Worm (Caenorhabditis elegans): ENCODE results near the gene C17F4.7.
A peak's percentile ranks its signal among the peaks of the same experiment; 100 is the strongest.

C17F4.7 gene

DNA sequence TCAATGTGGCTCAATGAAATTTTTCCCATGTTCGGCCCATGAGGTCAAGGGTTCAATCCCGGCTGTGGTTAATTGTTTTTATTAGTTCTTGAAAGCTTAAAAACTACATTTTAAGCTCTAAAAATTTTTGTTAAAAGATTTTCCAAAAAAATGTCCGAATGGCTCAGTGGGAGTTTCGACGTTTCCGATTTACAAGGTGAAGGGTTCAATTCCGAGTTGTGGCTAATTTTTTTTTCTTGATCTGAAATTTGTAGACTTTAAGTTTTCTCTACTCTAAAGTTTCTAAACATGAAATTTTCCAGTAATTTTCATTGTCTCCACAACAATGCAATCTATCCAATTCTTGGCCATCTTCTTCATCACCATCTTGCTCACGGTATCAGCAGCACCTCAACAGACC is 16.7 kb upstream of the C17F4.7 start, which contains the start of gene F02E11.2:
TSS of gene F02E11.2 (plus strand) at position 301 of the 400 bp plus-strand sequence.
- TF ChIP-seq saeg-2 (GFP tag; IDR thresholded peaks at IDR 0.05): no peak
- no peak for TF ChIP-seq pqm-1 (tag; optimal IDR thresholded peaks at IDR 0.05)
- no peak for TF ChIP-seq ztf-11 (tag; optimal IDR thresholded peaks at IDR 0.05)
- TF ChIP-seq mes-2 (tag; optimal IDR thresholded peaks at IDR 0.05; ENCODE audit: poor library complexity, severe bottlenecking): no peak
- TF ChIP-seq fos-1 (tag; optimal IDR thresholded peaks at IDR 0.05): no peak

DNA sequence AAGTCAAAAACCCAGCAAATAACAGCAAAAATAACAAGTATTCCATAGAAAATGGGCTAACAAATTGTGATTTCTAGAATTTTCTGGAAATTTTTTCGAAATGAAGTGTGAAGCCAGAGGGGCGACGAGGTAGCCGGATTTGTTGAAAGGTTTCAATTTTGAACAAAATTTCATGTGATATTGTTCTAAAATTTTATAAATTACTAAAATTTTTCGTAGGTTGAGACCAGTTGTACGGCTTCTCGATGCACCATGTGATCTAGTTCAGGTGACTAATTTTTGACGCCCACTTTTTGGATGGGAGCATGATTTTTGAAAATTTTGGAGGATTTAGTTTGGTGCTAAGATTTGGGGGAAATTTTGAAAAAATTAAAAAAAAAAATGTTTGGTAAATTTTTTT is 13.4 kb upstream of the C17F4.7 start, which contains the start of gene gcy-19:
TSS of gene gcy-19 (minus strand) at position 101 of the 400 bp plus-strand sequence.
- TF ChIP-seq unc-62 (GFP tag; optimal IDR thresholded peaks at IDR 0.05 in 1 of 2): peak in 1 of 2 experiments; percentile 8
- no peak for TF ChIP-seq unc-62 (tag; optimal IDR thresholded peaks at IDR 0.05)
- no peak for TF ChIP-seq mxl-2 (GFP tag; conservative IDR thresholded peaks at IDR 0.05)

DNA sequence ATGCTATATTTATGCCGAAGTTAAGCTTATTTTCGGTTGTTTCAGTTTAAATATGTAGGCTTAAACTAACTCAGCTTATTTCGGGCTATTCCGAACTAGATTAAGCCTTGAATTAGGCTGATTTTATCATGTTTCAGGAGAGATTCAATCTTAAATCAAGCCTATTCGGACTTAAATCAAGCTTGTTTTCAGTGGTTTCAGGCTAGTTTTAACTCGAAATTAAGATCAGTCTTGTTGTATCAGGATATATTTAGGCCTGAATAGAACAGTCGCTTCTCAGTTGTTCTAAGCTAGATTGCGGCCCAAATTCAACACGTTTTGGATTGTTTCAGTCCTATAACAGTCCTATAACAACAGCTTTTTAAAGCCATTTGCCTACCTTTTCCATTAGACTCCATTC is 6.0 kb upstream of the C17F4.7 start:
- TF ChIP-seq pqm-1 (tag; optimal IDR thresholded peaks at IDR 0.05) (no peak), aha-1 (tag) (peak; percentile 96)

DNA sequence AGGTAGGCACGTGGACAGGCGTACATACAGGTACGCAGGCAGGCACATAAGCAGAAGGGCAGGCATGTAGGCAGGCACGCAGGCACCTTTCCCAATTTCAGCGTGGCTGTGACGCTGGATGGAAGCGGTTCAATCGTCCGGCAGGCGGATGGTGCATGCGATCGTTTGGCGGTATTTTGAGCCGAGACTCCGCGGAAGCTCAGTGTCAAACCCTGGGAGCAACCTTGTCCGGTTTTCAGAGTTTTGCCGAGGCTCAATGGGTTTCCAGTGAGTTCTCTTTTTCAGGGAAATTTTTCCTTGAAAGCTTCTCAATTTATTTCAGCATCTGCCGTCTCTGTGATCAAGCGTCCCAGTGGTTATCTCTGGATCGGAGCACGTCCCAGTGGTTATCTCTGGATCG is 4.4 kb upstream of the C17F4.7 start:
- TF ChIP-seq egl-27 (tag; optimal IDR thresholded peaks at IDR 0.05): no peak
- TF ChIP-seq set-16 (GFP tag; IDR thresholded peaks at IDR 0.05): peak; percentile 60; the same call in 1 of the 2 replicates

DNA sequence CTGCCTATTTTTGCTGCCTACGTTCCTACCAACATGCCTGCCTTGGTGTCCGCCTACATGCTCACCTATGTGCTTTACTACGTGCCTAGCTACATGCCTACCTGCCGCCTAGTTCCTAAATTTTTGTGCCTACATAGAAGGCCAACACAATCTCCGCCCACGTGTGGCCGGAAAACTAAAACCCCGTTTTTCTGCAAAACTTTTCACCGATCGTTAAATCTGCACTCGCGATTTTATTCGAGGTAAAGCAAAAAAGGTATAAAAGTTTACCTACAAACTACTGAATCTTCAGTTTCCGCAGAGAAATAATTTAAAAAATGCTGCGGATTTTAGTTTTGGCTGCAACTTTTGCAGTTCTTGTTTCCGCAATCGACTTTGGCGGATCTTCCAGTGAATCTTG is 3.6 kb upstream of the C17F4.7 start, which contains the start of gene clec-124:
TSS of gene clec-124 (plus strand) at position 301 of the 400 bp plus-strand sequence.
- TF ChIP-seq jun-1 (tag; optimal IDR thresholded peaks at IDR 0.05): no peak
- TF ChIP-seq duxl-1 (tag; optimal IDR thresholded peaks at IDR 0.05; ENCODE audit: poor library complexity): no peak
- no peak for TF ChIP-seq T26A8.4 (GFP tag; IDR thresholded peaks at IDR 0.05)
- no peak for TF ChIP-seq lir-3 (tag; optimal IDR thresholded peaks at IDR 0.05)
- no peak for TF ChIP-seq set-16 (GFP tag; IDR thresholded peaks at IDR 0.05)
- TF ChIP-seq snpc-4 (tag; optimal IDR thresholded peaks at IDR 0.05): no peak
- TF ChIP-seq nhr-11 (tag; optimal IDR thresholded peaks at IDR 0.05): no peak
- TF ChIP-seq Y48G9A.11 (GFP tag; IDR thresholded peaks at IDR 0.05): no peak
- no peak for TF ChIP-seq tra-1 (GFP tag; IDR thresholded peaks at IDR 0.05)
- TF ChIP-seq madf-9 (GFP tag; conservative IDR thresholded peaks at IDR 0.05): no peak
- TF ChIP-seq F10B5.3 (tag; optimal IDR thresholded peaks at IDR 0.05): no peak
- no peak for TF ChIP-seq ceh-32 (tag; optimal IDR thresholded peaks at IDR 0.05; ENCODE audit: poor library complexity)
- TF ChIP-seq aha-1 (tag): no peak
- TF ChIP-seq F49E8.2 (tag; optimal IDR thresholded peaks at IDR 0.05; ENCODE audit: borderline replicate concordance): no peak
- no peak for TF ChIP-seq nhr-111 (GFP tag; optimal IDR thresholded peaks at IDR 0.05)
- TF ChIP-seq hif-1 (tag; optimal IDR thresholded peaks at IDR 0.05): no peak
- TF ChIP-seq hmg-1.1 (GFP tag; IDR thresholded peaks at IDR 0.05): no peak
- TF ChIP-seq daf-16 (GFP tag; optimal IDR thresholded peaks at IDR 0.05): no peak
- no peak for TF ChIP-seq daf-16 (tag; optimal IDR thresholded peaks at IDR 0.05)

DNA sequence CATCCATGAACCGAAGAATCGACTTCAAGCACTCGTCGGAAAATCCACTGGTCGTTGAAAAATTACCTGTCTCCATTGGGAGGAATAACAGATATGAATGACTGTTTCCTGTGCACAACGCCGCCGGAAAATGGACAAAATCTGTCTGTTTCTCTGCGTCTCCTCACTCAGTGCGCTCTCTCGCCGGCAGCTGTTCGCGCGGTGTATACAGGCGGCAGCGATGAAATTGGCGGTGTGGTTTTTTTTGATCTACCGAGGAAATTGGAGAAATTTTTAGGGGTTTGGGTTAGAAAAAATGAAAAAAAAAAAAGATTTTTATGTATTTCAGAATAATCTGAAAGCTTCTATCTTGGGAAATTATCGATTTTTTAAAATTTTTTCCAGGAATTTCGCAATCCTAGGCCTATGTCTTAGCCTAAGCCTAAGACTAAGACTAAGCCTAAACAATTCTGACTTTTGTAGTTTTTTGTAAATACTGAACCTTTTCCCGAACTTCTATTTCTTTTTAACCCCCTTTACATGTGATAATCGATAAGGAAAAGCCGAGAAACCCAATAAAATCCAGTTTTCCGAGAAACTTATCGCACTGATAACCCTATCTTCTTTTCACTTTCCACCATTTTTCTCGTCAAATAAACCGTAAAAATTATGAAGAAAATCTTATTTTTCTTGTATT is 2.4 kb upstream of the C17F4.7 start, which contains the start of the genes fbxc-50 and C17F4.2:
TSS of gene fbxc-50 (minus strand) at position 81 of the 676 bp plus-strand sequence.
TSS of gene C17F4.2 (plus strand) at position 626 of the 676 bp plus-strand sequence.
- no peak for TF ChIP-seq madf-5 (GFP tag; IDR thresholded peaks at IDR 0.05)
- no peak for TF ChIP-seq F37D6.2 (tag; optimal IDR thresholded peaks at IDR 0.05)
- no peak for TF ChIP-seq rbr-2 (tag; optimal IDR thresholded peaks at IDR 0.05)
- TF ChIP-seq F44E2.7 (GFP tag; IDR thresholded peaks at IDR 0.05): no peak
- no peak for TF ChIP-seq dpl-1 (GFP tag; optimal IDR thresholded peaks at IDR 0.05)
- no peak for TF ChIP-seq unc-39 (tag; optimal IDR thresholded peaks at IDR 0.05)
- TF ChIP-seq F10B5.3 (tag; optimal IDR thresholded peaks at IDR 0.05): no peak
- no peak for TF ChIP-seq nhr-28 (tag; optimal IDR thresholded peaks at IDR 0.05)
- TF ChIP-seq zip-2 (tag; optimal IDR thresholded peaks at IDR 0.05): no peak
- no peak for TF ChIP-seq zfp-3 (GFP tag; conservative IDR thresholded peaks at IDR 0.05)
- TF ChIP-seq ces-1 (GFP tag; optimal IDR thresholded peaks at IDR 0.05): no peak
- no peak for TF ChIP-seq php-3 (GFP tag; IDR thresholded peaks at IDR 0.05)
- TF ChIP-seq spr-3 (GFP tag; optimal IDR thresholded peaks at IDR 0.05): no peak
- no peak for TF ChIP-seq ama-1 (optimal IDR thresholded peaks at IDR 0.05)
- no peak for TF ChIP-seq dmd-8 (GFP tag; IDR thresholded peaks at IDR 0.05)
- TF ChIP-seq lin-13 (GFP tag; optimal IDR thresholded peaks at IDR 0.05): no peak
- TF ChIP-seq nhr-10 (tag; optimal IDR thresholded peaks at IDR 0.05): no peak
- TF ChIP-seq aha-1 (tag): no peak

Measured in whole organism, L4 larva.